Fruit fly (Drosophila melanogaster) whole organism, embryonic: Measurements from ENCODE around the gene pug.

Source experiments
- CG10321 ChIP-seq: fragments of 200-800 bp; sonication (Bioruptor generic); IDR thresholded peaks from 2 replicates; pipeline ENCODE4 v1.3.6; 2022; ENCODE audit warnings: missing biosample characterization, missing genetic modification characterization
- CG10366 ChIP-seq: fragments of 200-800 bp; sonication (Bioruptor generic); IDR thresholded peaks from 2 replicates; pipeline ENCODE4 v1.3.6; 2022; ENCODE audit warnings: missing biosample characterization, missing genetic modification characterization
- CG11247 ChIP-seq: fragments of 200-800 bp; sonication (Bioruptor generic); IDR thresholded peaks from 2 replicates; pipeline ENCODE4 v1.3.6; 2022; ENCODE audit warnings: missing biosample characterization, missing genetic modification characterization
- CG12219 ChIP-seq: fragments of 200-800 bp; sonication (Bioruptor generic); optimal IDR thresholded peaks from 3 replicates; lab custom pipeline; 2018; ENCODE audit warnings: missing biosample characterization, mild to moderate bottlenecking, missing genetic modification characterization
- CG12299 ChIP-seq: fragments of 200-800 bp; sonication (Bioruptor generic); optimal IDR thresholded peaks from 2 replicates; lab custom pipeline; 2018; ENCODE audit warnings: missing biosample characterization, mild to moderate bottlenecking, missing genetic modification characterization
- CG14050 ChIP-seq: fragments of 200-800 bp; sonication (Bioruptor generic); IDR thresholded peaks from 3 replicates; pipeline ENCODE4 v1.3.6; 2022; ENCODE audit warnings: missing biosample characterization, missing genetic modification characterization
- CG1603 ChIP-seq: fragments of 200-800 bp; sonication (Bioruptor generic); optimal IDR thresholded peaks from 2 replicates; lab custom pipeline; 2019; ENCODE audit warnings: missing biosample characterization, mild to moderate bottlenecking, missing genetic modification characterization, moderate library complexity
- CG17186 ChIP-seq: fragments of 200-800 bp; sonication (Bioruptor generic); optimal IDR thresholded peaks from 3 replicates; lab custom pipeline; 2017; ENCODE audit warnings: missing biosample characterization, missing genetic modification reagents, missing genetic modification characterization
- CG17328 ChIP-seq: fragments of 200-800 bp; sonication (Bioruptor generic); IDR thresholded peaks from 2 replicates; pipeline ENCODE4 v1.3.6; 2022; ENCODE audit warnings: missing biosample characterization, missing genetic modification characterization
- CG1832 ChIP-seq: fragments of 200-800 bp; sonication (Bioruptor generic); optimal IDR thresholded peaks from 2 replicates; lab custom pipeline; 2017; ENCODE audit warnings: missing biosample characterization, mild to moderate bottlenecking, missing genetic modification characterization, inconsistent platforms
- CG18599 ChIP-seq: fragments of 200-800 bp; sonication (Bioruptor generic); optimal IDR thresholded peaks from 3 replicates; lab custom pipeline; 2017; ENCODE audit warnings: missing biosample characterization, missing genetic modification characterization, mild to moderate bottlenecking, moderate library complexity, missing genetic modification reagents
- CG18619 ChIP-seq: fragments of 200-800 bp; sonication (Bioruptor generic); optimal IDR thresholded peaks from 3 replicates; lab custom pipeline; 2017; ENCODE audit warnings: missing biosample characterization, mild to moderate bottlenecking, missing genetic modification characterization
- CG2120 ChIP-seq: fragments of 200-800 bp; sonication (Bioruptor generic); optimal IDR thresholded peaks from 3 replicates; lab custom pipeline; 2016; ENCODE audit warnings: missing biosample characterization, missing genetic modification characterization
- CG2712 ChIP-seq: fragments of 200-800 bp; optimal IDR thresholded peaks from 3 replicates; lab custom pipeline; 2019; ENCODE audit warnings: missing biosample characterization, mild to moderate bottlenecking, missing genetic modification characterization, moderate library complexity
- CG30403 ChIP-seq: fragments of 200-800 bp; sonication (Bioruptor generic); optimal IDR thresholded peaks from 3 replicates; lab custom pipeline; 2016; ENCODE audit warnings: missing biosample characterization, missing genetic modification characterization
- CG31441 ChIP-seq: fragments of 200-800 bp; sonication (Bioruptor generic); IDR thresholded peaks from 2 replicates; pipeline ENCODE4 v1.3.6; 2022; ENCODE audit warnings: missing biosample characterization, missing genetic modification characterization
- CG3281 ChIP-seq: fragments of 200-800 bp; sonication (Bioruptor generic); optimal IDR thresholded peaks from 3 replicates; lab custom pipeline; 2017; ENCODE audit warnings: missing biosample characterization, mild to moderate bottlenecking, missing genetic modification characterization
- CG4730 ChIP-seq: fragments of 200-800 bp; sonication (Bioruptor generic); IDR thresholded peaks from 2 replicates; pipeline ENCODE4 v1.3.6; 2022; ENCODE audit warnings: missing biosample characterization, missing genetic modification characterization
- CG5953 ChIP-seq: fragments of 200-800 bp; sonication (Bioruptor generic); IDR thresholded peaks from 2 replicates; pipeline ENCODE4 v1.3.6; 2022; ENCODE audit warnings: missing biosample characterization, missing genetic modification characterization
- CG7271 ChIP-seq: fragments of 200-800 bp; sonication (Bioruptor generic); optimal IDR thresholded peaks from 2 replicates; lab custom pipeline; 2018; ENCODE audit warnings: missing biosample characterization, mild to moderate bottlenecking, missing genetic modification characterization, moderate library complexity
- CG7372 ChIP-seq: fragments of 200-800 bp; sonication (Bioruptor generic); IDR thresholded peaks from 2 replicates; pipeline ENCODE4 v1.3.6; 2022; ENCODE audit warnings: missing biosample characterization, missing genetic modification characterization
- CG8089 ChIP-seq: fragments of 200-800 bp; sonication (Bioruptor generic); optimal IDR thresholded peaks from 3 replicates; lab custom pipeline; 2016; ENCODE audit warnings: missing biosample characterization, missing genetic modification characterization
- CG8924 ChIP-seq: fragments of 200-800 bp; optimal IDR thresholded peaks from 3 replicates; lab custom pipeline; 2019; ENCODE audit warnings: missing biosample characterization, mild to moderate bottlenecking, missing genetic modification characterization, moderate library complexity
- CkIIα-i1 ChIP-seq: fragments of 200-800 bp; sonication (Bioruptor generic); IDR thresholded peaks from 2 replicates; pipeline ENCODE4 v1.3.6; 2022; ENCODE audit warnings: missing biosample characterization, missing genetic modification characterization
- Doc3 ChIP-seq: fragments of 200-800 bp; sonication (Bioruptor generic); IDR thresholded peaks from 3 replicates; pipeline ENCODE4 v1.3.6; 2022; ENCODE audit warnings: missing biosample characterization, missing genetic modification characterization; ENCODE audit not compliant: partially characterized antibody
- E2f1 ChIP-seq: fragments of 200-800 bp; sonication (Bioruptor generic); IDR thresholded peaks from 2 replicates; pipeline ENCODE4 v1.3.6; 2022; ENCODE audit warnings: missing biosample characterization, missing genetic modification characterization
- Lhr ChIP-seq: fragments of 200-800 bp; sonication (Bioruptor generic); optimal IDR thresholded peaks from 3 replicates; lab custom pipeline; 2017; ENCODE audit warnings: mild to moderate bottlenecking, missing biosample characterization, missing genetic modification reagents, missing genetic modification characterization
- NFAT ChIP-seq: fragments of 200-800 bp; sonication (Bioruptor generic); IDR thresholded peaks from 2 replicates; pipeline ENCODE4 v1.3.6; 2022; ENCODE audit warnings: missing biosample characterization, missing genetic modification characterization
- Nf-YB ChIP-seq: fragments of 200-800 bp; sonication (Bioruptor generic); optimal IDR thresholded peaks from 3 replicates; lab custom pipeline; 2019; ENCODE audit warnings: missing biosample characterization, mild to moderate bottlenecking, missing genetic modification characterization, moderate library complexity
- Pdp1 ChIP-seq, 2 experiments: fragments of 200-800 bp; sonication (Bioruptor generic); optimal IDR thresholded peaks; 3 replicates each; lab custom pipeline; 2016; ENCODE audit warnings: missing biosample characterization in 2 of 2, missing genetic modification characterization in 2 of 2, mild to moderate bottlenecking in 1 of 2, moderate library complexity in 1 of 2
- bcd ChIP-seq: fragments of 200-800 bp; sonication (Bioruptor generic); optimal IDR thresholded peaks from 2 replicates; lab custom pipeline; 2017; ENCODE audit warnings: missing biosample characterization, mild to moderate bottlenecking, missing genetic modification characterization
- caup ChIP-seq: fragments of 200-800 bp; sonication (Bioruptor generic); optimal IDR thresholded peaks from 3 replicates; lab custom pipeline; 2017; ENCODE audit warnings: missing biosample characterization, mild to moderate bottlenecking, missing genetic modification characterization, moderate library complexity; ENCODE audit not compliant: severe bottlenecking
- chinmo ChIP-seq: fragments of 200-800 bp; sonication (Bioruptor generic); IDR thresholded peaks from 4 replicates; pipeline ENCODE4 v1.3.6; 2022; ENCODE audit warnings: missing biosample characterization, missing genetic modification characterization; ENCODE audit not compliant: partially characterized antibody
- da ChIP-seq: fragments of 200-800 bp; sonication (Bioruptor generic); optimal IDR thresholded peaks from 2 replicates; lab custom pipeline; 2016; ENCODE audit warnings: missing biosample characterization, missing genetic modification characterization
- dmrt11E ChIP-seq: fragments of 200-800 bp; sonication (Bioruptor generic); optimal IDR thresholded peaks from 3 replicates; lab custom pipeline; 2018; ENCODE audit warnings: missing biosample characterization, mild to moderate bottlenecking, missing genetic modification characterization, moderate library complexity
- esg ChIP-seq: fragments of 200-800 bp; sonication (Bioruptor generic); conservative IDR thresholded peaks from 2 replicates; pipeline ENCODE4 v1.3.6; 2022; ENCODE audit warnings: missing biosample characterization, missing genetic modification characterization
- eve ChIP-seq, 2 experiments: fragments of >200 bp; optimal IDR thresholded peaks; 2 replicates each; lab custom pipeline; 2017; ENCODE audit warnings: missing biosample characterization in 2 of 2, missing genetic modification characterization in 2 of 2
- gsb-n ChIP-seq: fragments of 200-800 bp; sonication (Bioruptor generic); optimal IDR thresholded peaks from 3 replicates; lab custom pipeline; 2018; ENCODE audit warnings: missing biosample characterization, mild to moderate bottlenecking, missing genetic modification characterization
- inv ChIP-seq: fragments of 200-800 bp; sonication (Bioruptor generic); IDR thresholded peaks from 2 replicates; pipeline ENCODE4 v1.3.6; 2022; ENCODE audit warnings: missing biosample characterization, missing genetic modification characterization; ENCODE audit not compliant: partially characterized antibody
- mam ChIP-seq: fragments of 200-800 bp; sonication (Bioruptor generic); optimal IDR thresholded peaks from 3 replicates; lab custom pipeline; 2016; ENCODE audit warnings: missing biosample characterization, missing genetic modification characterization
- onecut ChIP-seq: fragments of 200-800 bp; sonication (Bioruptor generic); IDR thresholded peaks from 2 replicates; pipeline ENCODE4 v1.3.6; 2022; ENCODE audit warnings: missing biosample characterization, missing genetic modification characterization
- prd ChIP-seq, 3 experiments: fragments of >200 bp in 2 of 3; fragments of 200-800 bp in 1 of 3; sonication (Bioruptor generic) in 1 of 3; optimal IDR thresholded peaks in 2 of 3; IDR thresholded peaks in 1 of 3; 2 replicates in 2 of 3; 3 replicates in 1 of 3; pipeline versions ENCODE4 v1.3.6 to Lab custom; 2017 to 2022; ENCODE audit warnings: missing biosample characterization in 1 of 3, missing genetic modification characterization in 1 of 3
- pum ChIP-seq: fragments of 200-800 bp; sonication (Bioruptor generic); optimal IDR thresholded peaks from 2 replicates; lab custom pipeline; 2016; ENCODE audit warnings: missing biosample characterization, missing genetic modification characterization
- pzg ChIP-seq: fragments of 200-800 bp; sonication (Bioruptor generic); optimal IDR thresholded peaks from 3 replicates; lab custom pipeline; 2018; ENCODE audit warnings: missing biosample characterization, mild to moderate bottlenecking, missing genetic modification characterization, moderate library complexity
- row ChIP-seq: fragments of 200-800 bp; sonication (Bioruptor generic); IDR thresholded peaks from 3 replicates; pipeline ENCODE4 v1.3.6; 2022; ENCODE audit warnings: missing biosample characterization, missing genetic modification characterization
- tin ChIP-seq: fragments of 200-800 bp; sonication (Bioruptor generic); optimal IDR thresholded peaks from 3 replicates; lab custom pipeline; 2016; ENCODE audit warnings: missing biosample characterization, missing genetic modification characterization
- unpg ChIP-seq: fragments of 200-800 bp; sonication (Bioruptor generic); optimal IDR thresholded peaks from 3 replicates; lab custom pipeline; 2018; ENCODE audit warnings: missing biosample characterization, mild to moderate bottlenecking, missing genetic modification characterization, moderate library complexity

Gene pug

dm6 chr3R:10677245-10677902 is 19.0 kb upstream of the pug start, which contains the start of gene CG6465 (continued):
- TF ChIP-seq Nf-YB (GFP tag; lab: Kevin White, UChicago) (peak; percentile 10), row (GFP tag; lab: Robert Waterston, UW) (peak; percentile 53; the same call in 2 of the 3 replicates), CkIIα-i1 (no peak), CG18599 (GFP tag; lab: Kevin White, UChicago) (peak; percentile 38), da (no peak), CG31441 (GFP tag; lab: Robert Waterston, UW) (peak; percentile 24; the same call in 1 of the 2 replicates), inv (GFP tag; lab: Robert Waterston, UW) (peak; percentile 7; the same call in 1 of the 2 replicates), dmrt11E (tag; lab: Kevin White, UChicago) (peak; percentile 4), CG10321 (no peak), chinmo (GFP tag; lab: Robert Waterston, UW) (0 out of 4 replicates have a peak, but pooled peaks have one; percentile 5), CG8089 (no peak), CG11247 (GFP tag; lab: Robert Waterston, UW) (no peak), CG7271 (tag; lab: Kevin White, UChicago) (no peak), gsb-n (peak; percentile 29), Lhr (GFP tag; lab: Kevin White, UChicago) (peak; percentile 74), CG5953 (GFP tag; lab: Robert Waterston, UW) (no peak), CG4730 (GFP tag; lab: Robert Waterston, UW) (no peak), CG14050 (GFP tag; lab: Robert Waterston, UW) (no peak), bcd (GFP tag; lab: Kevin White, UChicago) (peak; percentile 2), CG1603 (tag; lab: Kevin White, UChicago) (peak; percentile 15), pzg (peak; percentile 12), NFAT (GFP tag; lab: Robert Waterston, UW) (no peak), CG2712 (tag; lab: Kevin White, UChicago) (peak; percentile 21), mam (GFP tag; lab: Kevin White, UChicago) (no peak), unpg (GFP tag; lab: Kevin White, UChicago) (peak; percentile 11), E2f1 (GFP tag; lab: Robert Waterston, UW) (0 out of 2 replicates have a peak, but pooled peaks have one; percentile 44), caup (GFP tag; lab: Kevin White, UChicago) (peak; percentile 19), CG12299 (no peak), CG7372 (0 out of 2 replicates have a peak, but pooled peaks have one; percentile 6)
- TF ChIP-seq, all 482 proteins: peak for 130

- TF ChIP-seq tin = no peak
- TF ChIP-seq CG2712 (tag; lab: Kevin White, UChicago) = peak; percentile 22
- TF ChIP-seq CG1832 (GFP tag; lab: Kevin White, UChicago) = no peak
- peak in 1 of 2 experiments; percentile 51 for TF ChIP-seq eve (GFP tag; optimal IDR thresholded peaks at IDR 0.05; lab: Kevin White, UChicago)
- no peak for TF ChIP-seq CG12219 (GFP tag; lab: Kevin White, UChicago)
- no peak for TF ChIP-seq CG17186 (GFP tag; lab: Kevin White, UChicago)
- TF ChIP-seq pzg = no peak
- peak; percentile 30; the same call in 1 of the 2 replicates for TF ChIP-seq CG10366
- peak; percentile 55 for TF ChIP-seq CG17328 (GFP tag; lab: Robert Waterston, UW)
- no peak for TF ChIP-seq prd (optimal IDR thresholded peaks at IDR 0.05; lab: Kevin White, UChicago)
- TF ChIP-seq prd (GFP tag; IDR thresholded peaks at IDR 0.05; lab: Robert Waterston, UW) = no peak
- TF ChIP-seq pum (GFP tag; lab: Kevin White, UChicago) = no peak
- TF ChIP-seq onecut (GFP tag; lab: Robert Waterston, UW) = no peak
- TF ChIP-seq Pdp1 (GFP tag; optimal IDR thresholded peaks at IDR 0.05; lab: Kevin White, UChicago) = peak in 1 of 2 experiments; percentile 67
- TF ChIP-seq CG3281 (GFP tag; lab: Kevin White, UChicago) = no peak
- TF ChIP-seq CG2120 (GFP tag; lab: Kevin White, UChicago) = peak; percentile 31
- peak; percentile 12 for TF ChIP-seq CG30403
- peak; percentile 21 for TF ChIP-seq CG8924 (tag; lab: Kevin White, UChicago)
- no peak for TF ChIP-seq CG18619 (GFP tag; lab: Kevin White, UChicago)
- TF ChIP-seq esg = 0 out of 2 replicates have a peak, but pooled peaks have one; percentile 7
- TF ChIP-seq Doc3 (GFP tag; lab: Robert Waterston, UW) = no peak
These were observed 17.3 kb upstream of the pug start for dm6 chr3R:10678935-10679565.
